Fruit fly (Drosophila melanogaster): ENCODE results near the gene CG12880.

- TF ChIP-seq dl (GFP tag; optimal IDR thresholded peaks at IDR 0.05; ENCODE audit: insufficient read depth in 1 of 2, partially characterized antibody in 2 of 2) (no peak), Mio (GFP tag; optimal IDR thresholded peaks at IDR 0.05) (no peak)
Observed at dm6 chr3R:27685539-27686012, at the start of gene CG12880.
